Worm (Caenorhabditis elegans) whole organism, L3 larva: ENCODE data around the gene C17G1.14.
A peak's percentile ranks its signal among the peaks of the same experiment; 100 is the strongest.

Source experiments
- ZK546.5 ChIP-seq: sonication (generic microtip); optimal IDR thresholded peaks from 2 replicates; lab custom pipeline; 2017; ENCODE audit warnings: missing biosample characterization, missing genetic modification characterization
- ceh-16 ChIP-seq: sonication (generic microtip); optimal IDR thresholded peaks from 2 replicates; lab custom pipeline; 2017; ENCODE audit warnings: missing biosample characterization, missing genetic modification characterization
- egl-27 ChIP-seq: sonication (generic microtip); optimal IDR thresholded peaks from 4 replicates; lab custom pipeline; 2017; ENCODE audit warnings: missing biosample characterization, missing genetic modification reagents, missing genetic modification characterization
- egl-5 ChIP-seq: fragments of 150-350 bp; optimal IDR thresholded peaks from 2 replicates; lab custom pipeline; 2017; ENCODE audit warnings: missing biosample characterization, missing genetic modification reagents, missing genetic modification characterization, inconsistent platforms
- elt-1 ChIP-seq: fragments of 150-350 bp; optimal IDR thresholded peaks from 2 replicates; lab custom pipeline; 2014; ENCODE audit warnings: missing biosample characterization, missing genetic modification characterization
- elt-2 ChIP-seq: sonication (generic microtip); optimal IDR thresholded peaks from 2 replicates; lab custom pipeline; 2016; ENCODE audit warnings: missing genetic modification reagents, mild to moderate bottlenecking, missing genetic modification characterization, missing compliant biosample characterization
- elt-3 ChIP-seq, 3 experiments: fragments of 150-350 bp in 1 of 3; sonication (generic microtip) in 2 of 3; optimal IDR thresholded peaks; 2 replicates in 2 of 3; 4 replicates in 1 of 3; lab custom pipeline; 2014 to 2017; ENCODE audit warnings: missing biosample characterization in 3 of 3, missing genetic modification characterization in 3 of 3
- eor-1 ChIP-seq, 2 experiments: fragments of 150-350 bp; optimal IDR thresholded peaks; 2 replicates each; lab custom pipeline; 2014 to 2018; ENCODE audit warnings: missing biosample characterization in 2 of 2, missing genetic modification characterization in 2 of 2
- fkh-10 ChIP-seq: sonication (generic microtip); optimal IDR thresholded peaks from 2 replicates; lab custom pipeline; 2017; ENCODE audit warnings: missing biosample characterization, missing genetic modification reagents, missing genetic modification characterization
- fos-1 ChIP-seq: fragments of 150-350 bp; optimal IDR thresholded peaks from 2 replicates; lab custom pipeline; 2014; ENCODE audit warnings: missing biosample characterization, missing genetic modification characterization
- hmg-11 ChIP-seq: sonication (generic microtip); optimal IDR thresholded peaks from 2 replicates; lab custom pipeline; 2016; ENCODE audit warnings: missing genetic modification characterization, missing compliant biosample characterization
- lin-39 ChIP-seq: fragments of 150-350 bp; optimal IDR thresholded peaks from 2 replicates; lab custom pipeline; 2018; ENCODE audit warnings: missing biosample characterization, missing genetic modification reagents, missing genetic modification characterization
- mdl-1 ChIP-seq: fragments of 150-350 bp; optimal IDR thresholded peaks from 2 replicates; lab custom pipeline; 2014; ENCODE audit warnings: missing biosample characterization, missing genetic modification characterization
- mml-1 ChIP-seq: fragments of 150-350 bp; sonication (generic microtip); optimal IDR thresholded peaks from 3 replicates; lab custom pipeline; 2014; ENCODE audit warnings: missing biosample characterization, missing genetic modification characterization
- nfya-1 ChIP-seq: sonication (generic microtip); optimal IDR thresholded peaks from 2 replicates; lab custom pipeline; 2017; ENCODE audit warnings: missing genetic modification characterization, mild to moderate bottlenecking, missing compliant biosample characterization, antibody characterized with exemption, moderate library complexity; ENCODE audit not compliant: insufficient read depth
- nhr-11 ChIP-seq: fragments of 150-350 bp; optimal IDR thresholded peaks from 2 replicates; lab custom pipeline; 2014; ENCODE audit warnings: missing biosample characterization, missing genetic modification characterization
- nhr-25 ChIP-seq: sonication (generic microtip); optimal IDR thresholded peaks from 2 replicates; lab custom pipeline; 2017; ENCODE audit warnings: missing biosample characterization, missing genetic modification characterization
- nhr-67 ChIP-seq: fragments of 150-350 bp; optimal IDR thresholded peaks from 2 replicates; lab custom pipeline; 2014; ENCODE audit warnings: missing biosample characterization, missing genetic modification characterization
- nhr-76 ChIP-seq: fragments of 150-350 bp; sonication (generic microtip); optimal IDR thresholded peaks from 5 replicates; lab custom pipeline; 2014; ENCODE audit warnings: missing biosample characterization, missing genetic modification characterization
- nhr-77 ChIP-seq: fragments of 150-350 bp; optimal IDR thresholded peaks from 2 replicates; lab custom pipeline; 2014; ENCODE audit warnings: missing biosample characterization, missing genetic modification characterization
- pha-4 ChIP-seq: fragments of 150-350 bp; optimal IDR thresholded peaks from 2 replicates; lab custom pipeline; 2014; ENCODE audit warnings: missing biosample characterization, missing genetic modification reagents, missing genetic modification characterization
- pqm-1 ChIP-seq: fragments of 150-350 bp; optimal IDR thresholded peaks from 2 replicates; lab custom pipeline; 2017; ENCODE audit warnings: missing biosample characterization, missing genetic modification characterization, inconsistent platforms
- sea-2 ChIP-seq: fragments of 150-350 bp; sonication (generic microtip); optimal IDR thresholded peaks from 4 replicates; lab custom pipeline; 2014; ENCODE audit warnings: missing biosample characterization, missing genetic modification reagents, missing genetic modification characterization
- skn-1 ChIP-seq: fragments of 150-350 bp; optimal IDR thresholded peaks from 2 replicates; lab custom pipeline; 2014; ENCODE audit warnings: missing biosample characterization, missing genetic modification characterization
- unc-39 ChIP-seq: sonication (generic microtip); optimal IDR thresholded peaks from 4 replicates; lab custom pipeline; 2017; ENCODE audit warnings: missing biosample characterization, missing genetic modification characterization
- unc-62 ChIP-seq: fragments of 150-350 bp; sonication (generic microtip); optimal IDR thresholded peaks from 4 replicates; lab custom pipeline; 2014; ENCODE audit warnings: missing biosample characterization, missing genetic modification reagents, missing genetic modification characterization
- ztf-4 ChIP-seq: fragments of 150-350 bp; optimal IDR thresholded peaks from 2 replicates; lab custom pipeline; 2014; ENCODE audit warnings: missing biosample characterization, missing genetic modification characterization

The C17G1.14 gene

ce11 chrX:9958561-9958960 lies 19.9 kb downstream of the C17G1.14 start, which contains the start of gene ZC506.1 (continued):
- TF ChIP-seq nhr-11 (tag; lab: Kevin White, UChicago), result peak; percentile 67
- peak; percentile 30 for TF ChIP-seq sea-2 (GFP tag; lab: Kevin White, UChicago)
- peak; percentile 93 for TF ChIP-seq nfya-1 (tag; lab: Kevin White, UChicago)
- no peak for TF ChIP-seq unc-39 (tag; lab: Kevin White, UChicago)
- peak; percentile 74 for TF ChIP-seq ztf-4 (tag; lab: Kevin White, UChicago)
- TF ChIP-seq nhr-67 (tag; lab: Kevin White, UChicago), result no peak

ce11 chrX:9962535-9962934 lies 23.9 kb downstream of the C17G1.14 start:
- TF ChIP-seq ztf-4 (tag; lab: Kevin White, UChicago) (no peak), unc-39 (tag; lab: Kevin White, UChicago) (no peak), nhr-25 (tag; lab: Kevin White, UChicago) (no peak), nhr-76 (tag; lab: Kevin White, UChicago) (no peak), elt-1 (tag; lab: Kevin White, UChicago) (no peak), pha-4 (tag; lab: Kevin White, UChicago) (no peak)

- TF ChIP-seq egl-27 (tag; lab: Kevin White, UChicago), result no peak
- no peak for TF ChIP-seq ZK546.5 (tag; lab: Kevin White, UChicago)
- peak; percentile 26 for TF ChIP-seq elt-1 (tag; lab: Kevin White, UChicago)
- no peak for TF ChIP-seq ztf-4 (tag; lab: Kevin White, UChicago)
These were observed 26.7 kb downstream of the C17G1.14 start, which contains the start of gene pssy-1 for ce11 chrX:9965275-9965674. TSS of gene pssy-1 (plus strand) at chrX:9965592.

- no peak for TF ChIP-seq fkh-10 (GFP tag; lab: Kevin White, UChicago)
- no peak for TF ChIP-seq elt-2 (tag; lab: Kevin White, UChicago)
- no peak for TF ChIP-seq hmg-11 (tag; lab: Kevin White, UChicago)
- no peak for TF ChIP-seq eor-1 (tag; optimal IDR thresholded peaks at IDR 0.05; lab: Kevin White, UChicago)
- TF ChIP-seq skn-1 (tag; lab: Kevin White, UChicago), result no peak
- TF ChIP-seq fos-1 (tag; lab: Kevin White, UChicago), result no peak
- TF ChIP-seq elt-3 (tag; optimal IDR thresholded peaks at IDR 0.05; lab: Kevin White, UChicago), result no peak
- no peak for TF ChIP-seq lin-39 (tag; lab: Kevin White, UChicago)
- no peak for TF ChIP-seq mml-1 (tag; lab: Kevin White, UChicago)
- TF ChIP-seq ztf-4 (tag; lab: Kevin White, UChicago), result no peak
- no peak for TF ChIP-seq ceh-16 (tag; lab: Kevin White, UChicago)
- no peak for TF ChIP-seq mdl-1 (tag; lab: Kevin White, UChicago)
These were observed 37.6 kb downstream of the C17G1.14 start, which contains the start of gene mgl-1 for ce11 chrX:9976206-9976605. TSS of gene mgl-1 (minus strand) at chrX:9976306.

- peak; percentile 73 for TF ChIP-seq fkh-10 (GFP tag; lab: Kevin White, UChicago)
- no peak for TF ChIP-seq egl-5
These were observed 42.6 kb downstream of the C17G1.14 start for ce11 chrX:9981259-9981658.

ce11 chrX:9984889-9985404 lies 46.3 kb downstream of the C17G1.14 start, which contains the start of gene F19C6.5:
TSS of gene F19C6.5 (minus strand) at chrX:9984939.
- TF ChIP-seq unc-62 (GFP tag; lab: Kevin White, UChicago) (no peak), skn-1 (tag; lab: Kevin White, UChicago) (no peak), sea-2 (GFP tag; lab: Kevin White, UChicago) (no peak), unc-39 (tag; lab: Kevin White, UChicago) (no peak), elt-2 (tag; lab: Kevin White, UChicago) (peak; percentile 68), pqm-1 (tag; lab: Kevin White, UChicago) (peak; percentile 70), ceh-16 (tag; lab: Kevin White, UChicago) (no peak), nfya-1 (tag; lab: Kevin White, UChicago) (no peak), nhr-77 (tag; lab: Kevin White, UChicago) (no peak)

- TF ChIP-seq nhr-76 (tag; lab: Kevin White, UChicago) (no peak), pqm-1 (tag; lab: Kevin White, UChicago) (peak; percentile 6), hmg-11 (tag; lab: Kevin White, UChicago) (no peak), nhr-67 (tag; lab: Kevin White, UChicago) (no peak), pha-4 (tag; lab: Kevin White, UChicago) (peak; percentile 47), elt-1 (tag; lab: Kevin White, UChicago) (peak; percentile 53), fkh-10 (GFP tag; lab: Kevin White, UChicago) (no peak)
These were observed 48.6 kb downstream of the C17G1.14 start for ce11 chrX:9987166-9987565.
